Worm (Caenorhabditis elegans) whole organism, L1 larva: ENCODE results near the gene nlp-18.

Experiments
- C04F5.9 ChIP-seq: sonication (generic microtip); optimal IDR thresholded peaks from 2 replicates; lab custom pipeline; 2016; ENCODE audit warnings: missing genetic modification characterization, missing compliant biosample characterization
- F16B12.6 ChIP-seq: fragments of 150-350 bp; optimal IDR thresholded peaks from 2 replicates; lab custom pipeline; 2014; ENCODE audit warnings: missing biosample characterization, missing genetic modification characterization
- Y116A8C.19 ChIP-seq: sonication (generic microtip); optimal IDR thresholded peaks from 2 replicates; lab custom pipeline; 2016; ENCODE audit warnings: missing compliant biosample characterization, missing genetic modification characterization, borderline replicate concordance
- alr-1 ChIP-seq: fragments of 200-800 bp; sonication (Bioruptor generic); optimal IDR thresholded peaks from 2 replicates; lab custom pipeline; 2018; ENCODE audit warnings: borderline replicate concordance, mild to moderate bottlenecking, missing genetic modification characterization, missing compliant biosample characterization
- dpl-1 ChIP-seq, 3 experiments: fragments of 150-350 bp in 2 of 3; sonication (generic microtip) in 1 of 3; optimal IDR thresholded peaks; 2 replicates each; lab custom pipeline; 2014 to 2017; ENCODE audit warnings: missing biosample characterization in 3 of 3, missing genetic modification characterization in 3 of 3, missing genetic modification reagents in 3 of 3
- efl-3 ChIP-seq: fragments of 200-800 bp; sonication (Bioruptor generic); optimal IDR thresholded peaks from 2 replicates; lab custom pipeline; 2018; ENCODE audit warnings: mild to moderate bottlenecking, missing genetic modification characterization, missing compliant biosample characterization
- egl-13 ChIP-seq: sonication (generic microtip); optimal IDR thresholded peaks from 2 replicates; lab custom pipeline; 2016; ENCODE audit warnings: missing genotype, missing genetic modification reagents, missing genetic modification characterization, missing compliant biosample characterization
- egl-27 ChIP-seq, 2 experiments: fragments of 150-350 bp in 1 of 2; sonication (generic microtip); optimal IDR thresholded peaks; 3 replicates each; lab custom pipeline; 2017 to 2018; ENCODE audit warnings: missing biosample characterization in 2 of 2, missing genetic modification characterization in 2 of 2, missing genetic modification reagents in 2 of 2
- elt-3 ChIP-seq, 6 experiments: fragments of 150-350 bp in 1 of 6; sonication (generic microtip); optimal IDR thresholded peaks; 2 replicates each; lab custom pipeline; 2017 to 2018; ENCODE audit warnings: missing biosample characterization in 6 of 6, missing genetic modification characterization in 6 of 6, inconsistent platforms in 1 of 6
- ets-5 ChIP-seq: fragments of 200-800 bp; sonication (Bioruptor generic); IDR thresholded peaks from 2 replicates; pipeline ENCODE4 v1.3.6; 2022; ENCODE audit warnings: missing genetic modification characterization, missing compliant biosample characterization
- fkh-8 ChIP-seq: sonication (generic microtip); optimal IDR thresholded peaks from 2 replicates; lab custom pipeline; 2016; ENCODE audit warnings: mild to moderate bottlenecking, missing genetic modification characterization, missing compliant biosample characterization
- hlh-17 ChIP-seq: fragments of 200-800 bp; sonication (Bioruptor generic); optimal IDR thresholded peaks from 2 replicates; lab custom pipeline; 2018; ENCODE audit warnings: missing genetic modification characterization, mild to moderate bottlenecking, missing compliant biosample characterization, moderate library complexity, borderline replicate concordance
- jun-1 ChIP-seq: fragments of 150-350 bp; optimal IDR thresholded peaks from 2 replicates; lab custom pipeline; 2014; ENCODE audit warnings: missing biosample characterization, missing genetic modification reagents, missing genetic modification characterization
- lin-14 ChIP-seq: fragments of 200-800 bp; sonication (Bioruptor generic); optimal IDR thresholded peaks from 2 replicates; lab custom pipeline; 2018; ENCODE audit warnings: mild to moderate bottlenecking, missing genetic modification characterization, moderate library complexity, missing compliant biosample characterization
- lin-39 ChIP-seq: fragments of 150-350 bp; optimal IDR thresholded peaks from 2 replicates; lab custom pipeline; 2014; ENCODE audit warnings: missing biosample characterization, missing genetic modification reagents, missing genetic modification characterization
- lsy-2 ChIP-seq, 2 experiments: fragments of 150-350 bp; optimal IDR thresholded peaks; 2 replicates each; lab custom pipeline; 2014; ENCODE audit warnings: missing biosample characterization in 2 of 2, missing genetic modification characterization in 2 of 2
- mdl-1 ChIP-seq, 2 experiments: fragments of 150-350 bp; optimal IDR thresholded peaks; 2 replicates each; lab custom pipeline; 2014 to 2017; ENCODE audit warnings: missing biosample characterization in 2 of 2, missing genetic modification characterization in 2 of 2, inconsistent platforms in 1 of 2
- mef-2 ChIP-seq: fragments of 150-350 bp; optimal IDR thresholded peaks from 2 replicates; lab custom pipeline; 2014; ENCODE audit warnings: missing biosample characterization, missing genetic modification characterization
- nhr-19 ChIP-seq: fragments of 200-800 bp; sonication (Bioruptor generic); conservative IDR thresholded peaks from 2 replicates; pipeline ENCODE4 v1.3.6; 2022; ENCODE audit warnings: missing genetic modification characterization, missing compliant biosample characterization
- nhr-20 ChIP-seq: sonication (generic microtip); optimal IDR thresholded peaks from 2 replicates; lab custom pipeline; 2016; ENCODE audit warnings: mild to moderate bottlenecking, missing genetic modification characterization, missing compliant biosample characterization
- nhr-47 ChIP-seq: sonication (generic microtip); optimal IDR thresholded peaks from 2 replicates; lab custom pipeline; 2016; ENCODE audit warnings: mild to moderate bottlenecking, missing genetic modification characterization, moderate library complexity, missing compliant biosample characterization
- nhr-71 ChIP-seq: sonication (generic microtip); optimal IDR thresholded peaks from 2 replicates; lab custom pipeline; 2016; ENCODE audit warnings: mild to moderate bottlenecking, missing genetic modification characterization, moderate library complexity, missing compliant biosample characterization
- nhr-76 ChIP-seq: sonication (generic microtip); optimal IDR thresholded peaks from 2 replicates; lab custom pipeline; 2017; ENCODE audit warnings: missing biosample characterization, missing genetic modification characterization
- nhr-85 ChIP-seq: sonication (generic microtip); peaks from one replicate; lab custom pipeline; 2016; ENCODE audit warnings: missing genetic modification characterization, inconsistent platforms, missing compliant biosample characterization
- pax-3 ChIP-seq: fragments of 200-800 bp; sonication (Bioruptor generic); optimal IDR thresholded peaks from 2 replicates; lab custom pipeline; 2018; ENCODE audit warnings: mild to moderate bottlenecking, missing genetic modification characterization, moderate library complexity, missing compliant biosample characterization
- sox-4 ChIP-seq: sonication (generic microtip); optimal IDR thresholded peaks from 2 replicates; lab custom pipeline; 2016; ENCODE audit warnings: missing genetic modification characterization, missing compliant biosample characterization
- tbx-2 ChIP-seq: sonication (generic microtip); optimal IDR thresholded peaks from 2 replicates; lab custom pipeline; 2016; ENCODE audit warnings: missing genetic modification characterization, missing compliant biosample characterization
- tlp-1 ChIP-seq: fragments of 150-350 bp; optimal IDR thresholded peaks from 2 replicates; lab custom pipeline; 2014; ENCODE audit warnings: missing biosample characterization, missing genetic modification characterization
- unc-98 ChIP-seq: fragments of 200-800 bp; sonication (Bioruptor generic); IDR thresholded peaks from 2 replicates; pipeline ENCODE4 v1.3.6; 2022; ENCODE audit warnings: missing genetic modification characterization, missing compliant biosample characterization
- vab-15 ChIP-seq: sonication (generic microtip); optimal IDR thresholded peaks from 2 replicates; lab custom pipeline; 2017; ENCODE audit warnings: missing genotype, mild to moderate bottlenecking, missing genetic modification characterization, missing compliant biosample characterization
- zag-1 ChIP-seq: fragments of 150-350 bp; optimal IDR thresholded peaks from 2 replicates; lab custom pipeline; 2014; ENCODE audit warnings: missing biosample characterization, missing genetic modification characterization
- zip-4 ChIP-seq: fragments of 200-800 bp; sonication (Bioruptor generic); optimal IDR thresholded peaks from 2 replicates; lab custom pipeline; 2018; ENCODE audit warnings: mild to moderate bottlenecking, missing genetic modification characterization, moderate library complexity, missing compliant biosample characterization
- ztf-4 ChIP-seq: fragments of 150-350 bp; optimal IDR thresholded peaks from 2 replicates; lab custom pipeline; 2014; ENCODE audit warnings: missing biosample characterization, missing genetic modification characterization

nlp-18 gene

ce11 chrII:11004381-11004780 lies 25.8 kb downstream of the nlp-18 start:
- TF ChIP-seq hlh-17 (GFP tag; lab: Kevin White, UChicago) (no peak), lin-14 (peak; percentile 30), dpl-1 (GFP tag; optimal IDR thresholded peaks at IDR 0.05; lab: Kevin White, UChicago) (no peak), nhr-20 (tag; lab: Kevin White, UChicago) (no peak), mdl-1 (tag; optimal IDR thresholded peaks at IDR 0.05; lab: Kevin White, UChicago) (no peak)

ce11 chrII:10999109-10999508 lies 31.1 kb downstream of the nlp-18 start:
- TF ChIP-seq nhr-47 (peak; percentile 18), nhr-71 (tag; lab: Kevin White, UChicago) (peak; percentile 27), lin-14 (no peak)

- TF ChIP-seq zag-1, result no peak
- no peak for TF ChIP-seq Y116A8C.19 (tag; lab: Kevin White, UChicago)
- no peak for TF ChIP-seq lsy-2 (tag; optimal IDR thresholded peaks at IDR 0.05; lab: Kevin White, UChicago)
- no peak for TF ChIP-seq sox-4
- no peak for TF ChIP-seq zip-4
- TF ChIP-seq nhr-19 (GFP tag; lab: Robert Waterston, UW), result no peak
- TF ChIP-seq, all 84 proteins: peak for 0
Measured at ce11 chrII:10995600-10995999, 34.6 kb downstream of the nlp-18 start.

- TF ChIP-seq C04F5.9 (tag; lab: Kevin White, UChicago) (no peak), vab-15 (tag; lab: Kevin White, UChicago) (no peak), ets-5 (GFP tag; lab: Robert Waterston, UW) (no peak), nhr-85 (tag; lab: Kevin White, UChicago) (peak; percentile 74), ztf-4 (tag; lab: Kevin White, UChicago) (no peak), lin-39 (tag; lab: Kevin White, UChicago) (no peak), lin-14 (peak; percentile 29)
- TF ChIP-seq, all 84 proteins: peak for 2
Measured at ce11 chrII:10993607-10994229, 36.5 kb downstream of the nlp-18 start.

ce11 chrII:10990592-10990991 lies 39.6 kb downstream of the nlp-18 start:
- TF ChIP-seq nhr-71 (tag; lab: Kevin White, UChicago) (peak; percentile 5), lsy-2 (tag; optimal IDR thresholded peaks at IDR 0.05; lab: Kevin White, UChicago) (peak in 1 of 2 experiments; percentile 8), lin-14 (peak; percentile 70), jun-1 (tag; lab: Kevin White, UChicago) (no peak), egl-13 (tag; lab: Kevin White, UChicago) (peak; percentile 10), tbx-2 (tag; lab: Kevin White, UChicago) (peak; percentile 21)

ce11 chrII:10989180-10989579 lies 41.0 kb downstream of the nlp-18 start:
- TF ChIP-seq mdl-1 (tag; optimal IDR thresholded peaks at IDR 0.05; lab: Kevin White, UChicago) (no peak), elt-3 (tag; optimal IDR thresholded peaks at IDR 0.05; lab: Kevin White, UChicago) (no peak), zag-1 (no peak), dpl-1 (GFP tag; optimal IDR thresholded peaks at IDR 0.05; lab: Kevin White, UChicago) (no peak), egl-27 (tag; optimal IDR thresholded peaks at IDR 0.05; lab: Kevin White, UChicago) (no peak), fkh-8 (tag; lab: Kevin White, UChicago) (no peak), alr-1 (no peak), F16B12.6 (tag; lab: Kevin White, UChicago) (no peak), nhr-71 (tag; lab: Kevin White, UChicago) (no peak), unc-98 (GFP tag; lab: Robert Waterston, UW) (no peak), mef-2 (no peak), efl-3 (GFP tag; lab: Kevin White, UChicago) (no peak), tlp-1 (tag; lab: Kevin White, UChicago) (no peak), pax-3 (tag; lab: Kevin White, UChicago) (no peak), nhr-76 (no peak), ets-5 (GFP tag; lab: Robert Waterston, UW) (no peak)
